Worm (Caenorhabditis elegans) whole organism, late embryonic: ENCODE results near the gene trpp-6.

ENCODE experiments used
- K09A11.1 ChIP-seq: sonication (generic microtip); optimal IDR thresholded peaks from 2 replicates; lab custom pipeline; 2017; ENCODE audit warnings: antibody characterized with exemption, mild to moderate bottlenecking, missing genetic modification characterization, missing compliant biosample characterization; ENCODE audit not compliant: insufficient read depth
- ceh-6 ChIP-seq: fragments of 200-800 bp; sonication (Bioruptor generic); optimal IDR thresholded peaks from 2 replicates; lab custom pipeline; 2018; ENCODE audit warnings: mild to moderate bottlenecking, missing genetic modification characterization, missing compliant biosample characterization
- che-1 ChIP-seq: sonication (generic microtip); optimal IDR thresholded peaks from 2 replicates; lab custom pipeline; 2016; ENCODE audit warnings: mild to moderate bottlenecking, missing genetic modification characterization, missing compliant biosample characterization
- nhr-11 ChIP-seq: fragments of 150-350 bp; optimal IDR thresholded peaks from 2 replicates; lab custom pipeline; 2014; ENCODE audit warnings: missing biosample characterization, missing genetic modification characterization
- pha-4 ChIP-seq: fragments of 150-350 bp; optimal IDR thresholded peaks from 2 replicates; lab custom pipeline; 2018; ENCODE audit warnings: missing biosample characterization, missing genetic modification reagents, missing genetic modification characterization
- tbx-2 ChIP-seq: sonication (generic microtip); optimal IDR thresholded peaks from 2 replicates; lab custom pipeline; 2016; ENCODE audit warnings: missing genetic modification characterization, missing compliant biosample characterization

DNA sequence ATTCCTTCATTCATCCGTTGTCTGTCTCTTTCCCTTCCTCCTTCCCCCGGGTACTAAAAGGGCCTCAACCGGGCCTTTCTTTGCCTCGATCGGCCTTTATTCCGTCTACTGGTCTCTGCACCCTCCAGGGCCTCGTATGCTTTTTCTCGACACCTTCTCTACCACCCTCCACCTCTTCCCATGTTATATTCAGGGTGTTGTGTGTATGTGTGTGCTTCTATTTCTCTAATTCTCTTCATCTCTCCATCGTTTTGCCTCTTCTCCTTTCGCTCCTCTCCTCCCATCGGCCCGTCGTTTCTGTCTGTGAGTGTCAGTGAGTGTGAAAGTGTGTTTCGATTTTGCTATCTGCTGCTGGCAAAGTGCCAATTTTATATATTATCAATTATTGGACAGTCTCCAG, 48.1 kb downstream of the trpp-6 start:
- no peak for TF ChIP-seq nhr-11
- TF ChIP-seq tbx-2 (tag; lab: Kevin White, UChicago): peak; percentile 79
- no peak for TF ChIP-seq che-1 (tag; lab: Kevin White, UChicago)
- TF ChIP-seq K09A11.1 (tag; lab: Kevin White, UChicago): no peak
- peak; percentile 25 for TF ChIP-seq ceh-6 (GFP tag; lab: Kevin White, UChicago)
- TF ChIP-seq pha-4: no peak
